Worm (Caenorhabditis elegans): ENCODE results near the gene rpl-26.

ce11 chrII:8585036-8585627 is 17.5 kb upstream of the rpl-26 start, which contains the start of gene F54C9.11:
- TF ChIP-seq him-1 (tag; optimal IDR thresholded peaks at IDR 0.05) (no peak), dao-5 (tag; optimal IDR thresholded peaks at IDR 0.05) (no peak)
